Worm (Caenorhabditis elegans) whole organism, L1 larva: Measurements from ENCODE around the gene mrpl-16.

Experiments
- aha-1 ChIP-seq: fragments of 150-350 bp; optimal IDR thresholded peaks from 2 replicates; lab custom pipeline; 2014; ENCODE audit warnings: missing biosample characterization, missing genetic modification characterization
- elt-2 ChIP-seq: sonication (generic microtip); optimal IDR thresholded peaks from 2 replicates; lab custom pipeline; 2016; ENCODE audit warnings: missing genetic modification characterization, mild to moderate bottlenecking, inconsistent platforms, missing compliant biosample characterization, missing genetic modification reagents
- fkh-10 ChIP-seq: sonication (generic microtip); optimal IDR thresholded peaks from 2 replicates; lab custom pipeline; 2017; ENCODE audit warnings: missing biosample characterization, missing genetic modification reagents, missing genetic modification characterization
- jun-1 ChIP-seq: fragments of 150-350 bp; optimal IDR thresholded peaks from 2 replicates; lab custom pipeline; 2014; ENCODE audit warnings: missing biosample characterization, missing genetic modification reagents, missing genetic modification characterization
- lin-13 ChIP-seq: fragments of 150-350 bp; optimal IDR thresholded peaks from 2 replicates; lab custom pipeline; 2014; ENCODE audit warnings: missing biosample characterization, missing genetic modification reagents, missing genetic modification characterization
- lin-15B ChIP-seq: fragments of 150-350 bp; sonication (generic microtip); optimal IDR thresholded peaks from 3 replicates; lab custom pipeline; 2014; ENCODE audit warnings: missing biosample characterization, missing genetic modification characterization
- mdl-1 ChIP-seq, 2 experiments: fragments of 150-350 bp; optimal IDR thresholded peaks; 2 replicates each; lab custom pipeline; 2014 to 2017; ENCODE audit warnings: missing biosample characterization in 2 of 2, missing genetic modification characterization in 2 of 2, inconsistent platforms in 1 of 2
- mep-1 ChIP-seq: fragments of 150-350 bp; optimal IDR thresholded peaks from 2 replicates; lab custom pipeline; 2014; ENCODE audit warnings: missing biosample characterization, missing genetic modification characterization
- nhr-237 ChIP-seq: fragments of 150-350 bp; optimal IDR thresholded peaks from 2 replicates; lab custom pipeline; 2014; ENCODE audit warnings: missing biosample characterization, missing genetic modification characterization
- nhr-28 ChIP-seq: fragments of 150-350 bp; optimal IDR thresholded peaks from 2 replicates; lab custom pipeline; 2014; ENCODE audit warnings: missing biosample characterization, missing genetic modification characterization
- nhr-77 ChIP-seq: fragments of 150-350 bp; optimal IDR thresholded peaks from 2 replicates; lab custom pipeline; 2014; ENCODE audit warnings: missing biosample characterization, missing genetic modification characterization
- unc-98 ChIP-seq: fragments of 200-800 bp; sonication (Bioruptor generic); IDR thresholded peaks from 2 replicates; pipeline ENCODE4 v1.3.6; 2022; ENCODE audit warnings: missing genetic modification characterization, missing compliant biosample characterization
- zag-1 ChIP-seq: fragments of 150-350 bp; optimal IDR thresholded peaks from 2 replicates; lab custom pipeline; 2014; ENCODE audit warnings: missing biosample characterization, missing genetic modification characterization
- ztf-11 ChIP-seq, 2 experiments: sonication (generic microtip); optimal IDR thresholded peaks; 2 replicates each; lab custom pipeline; 2016 to 2017; ENCODE audit warnings: missing genetic modification characterization in 2 of 2, missing biosample characterization in 1 of 2, missing compliant biosample characterization in 1 of 2

DNA sequence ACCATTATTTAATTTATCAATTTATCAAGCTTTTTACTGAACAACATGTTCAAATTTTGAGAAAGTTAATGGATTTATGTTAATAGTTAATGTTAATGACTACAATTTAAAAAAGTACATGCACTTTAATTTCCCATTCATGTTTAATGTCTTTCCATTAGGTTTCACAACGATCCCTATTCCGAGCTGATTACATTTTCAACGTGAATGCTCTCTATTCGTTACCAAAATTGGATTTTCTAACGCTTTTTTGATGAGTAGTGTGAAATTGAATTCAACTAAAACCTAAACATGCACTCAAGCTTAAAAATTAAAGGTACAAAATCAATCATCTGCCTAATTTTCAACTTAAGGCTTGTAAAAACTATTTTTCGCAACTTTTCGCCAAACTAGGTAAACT, 46.8 kb upstream of the mrpl-16 start:
- TF ChIP-seq ztf-11 (tag; optimal IDR thresholded peaks at IDR 0.05; lab: Kevin White, UChicago), result no peak
- TF ChIP-seq lin-15B (tag; lab: Kevin White, UChicago), result no peak
- no peak for TF ChIP-seq zag-1 (tag; lab: Kevin White, UChicago)
- no peak for TF ChIP-seq mdl-1 (tag; optimal IDR thresholded peaks at IDR 0.05; lab: Kevin White, UChicago)
- no peak for TF ChIP-seq nhr-28 (tag; lab: Kevin White, UChicago)
- no peak for TF ChIP-seq mep-1 (tag; lab: Kevin White, UChicago)
- TF ChIP-seq lin-13 (GFP tag; lab: Kevin White, UChicago), result no peak
- TF ChIP-seq unc-98 (GFP tag; lab: Robert Waterston, UW), result no peak
- TF ChIP-seq elt-2 (tag; lab: Kevin White, UChicago), result no peak
- TF ChIP-seq aha-1, result no peak
- no peak for TF ChIP-seq fkh-10 (GFP tag; lab: Kevin White, UChicago)
- no peak for TF ChIP-seq nhr-77 (tag; lab: Kevin White, UChicago)
- TF ChIP-seq nhr-237 (tag; lab: Kevin White, UChicago), result no peak
- no peak for TF ChIP-seq jun-1
